Worm (Caenorhabditis elegans) whole organism, L1 larva: Measurements from ENCODE around the gene F49C5.9.
A peak's percentile ranks its signal among the peaks of the same experiment; 100 is the strongest.

Experiments
- C04F5.9 ChIP-seq: sonication (generic microtip); optimal IDR thresholded peaks from 2 replicates; lab custom pipeline; 2016; ENCODE audit warnings: missing genetic modification characterization, missing compliant biosample characterization
- C16A3.4 ChIP-seq: fragments of 150-350 bp; optimal IDR thresholded peaks from 2 replicates; lab custom pipeline; 2014; ENCODE audit warnings: missing biosample characterization, missing genetic modification characterization
- F16B12.6 ChIP-seq: fragments of 150-350 bp; optimal IDR thresholded peaks from 2 replicates; lab custom pipeline; 2014; ENCODE audit warnings: missing biosample characterization, missing genetic modification characterization
- aly-2 ChIP-seq: fragments of 150-350 bp; optimal IDR thresholded peaks from 2 replicates; lab custom pipeline; 2014; ENCODE audit warnings: missing biosample characterization, missing genetic modification characterization
- ceh-8 ChIP-seq: fragments of 200-800 bp; sonication (Bioruptor generic); optimal IDR thresholded peaks from 2 replicates; lab custom pipeline; 2018; ENCODE audit warnings: mild to moderate bottlenecking, missing genetic modification characterization, moderate library complexity, missing compliant biosample characterization
- ceh-82 ChIP-seq, 3 experiments: fragments of 150-350 bp in 1 of 3; sonication (generic microtip) in 2 of 3; optimal IDR thresholded peaks; 2 replicates each; lab custom pipeline; 2014 to 2017; ENCODE audit warnings: missing biosample characterization in 3 of 3, missing genetic modification characterization in 3 of 3
- efl-1 ChIP-seq, 4 experiments: fragments of 150-350 bp; optimal IDR thresholded peaks in 3 of 4; peaks in 1 of 4; 1 replicate in 1 of 4; 2 replicates in 3 of 4; lab custom pipeline; 2014; ENCODE audit warnings: missing biosample characterization in 2 of 4, missing genetic modification characterization in 2 of 4, missing genetic modification reagents in 2 of 4
- efl-3 ChIP-seq: fragments of 200-800 bp; sonication (Bioruptor generic); optimal IDR thresholded peaks from 2 replicates; lab custom pipeline; 2018; ENCODE audit warnings: mild to moderate bottlenecking, missing genetic modification characterization, missing compliant biosample characterization
- egl-13 ChIP-seq: sonication (generic microtip); optimal IDR thresholded peaks from 2 replicates; lab custom pipeline; 2016; ENCODE audit warnings: missing genotype, missing genetic modification reagents, missing genetic modification characterization, missing compliant biosample characterization
- elt-2 ChIP-seq: sonication (generic microtip); optimal IDR thresholded peaks from 2 replicates; lab custom pipeline; 2016; ENCODE audit warnings: missing genetic modification characterization, mild to moderate bottlenecking, inconsistent platforms, missing compliant biosample characterization, missing genetic modification reagents
- elt-3 ChIP-seq, 6 experiments: fragments of 150-350 bp in 1 of 6; sonication (generic microtip); optimal IDR thresholded peaks; 2 replicates each; lab custom pipeline; 2017 to 2018; ENCODE audit warnings: missing biosample characterization in 6 of 6, missing genetic modification characterization in 6 of 6, inconsistent platforms in 1 of 6
- fkh-8 ChIP-seq: sonication (generic microtip); optimal IDR thresholded peaks from 2 replicates; lab custom pipeline; 2016; ENCODE audit warnings: mild to moderate bottlenecking, missing genetic modification characterization, missing compliant biosample characterization
- grh-1 ChIP-seq: fragments of 200-800 bp; sonication (Bioruptor generic); IDR thresholded peaks from 2 replicates; pipeline ENCODE4 v1.3.6; 2022; ENCODE audit warnings: missing genetic modification reagents, missing genetic modification characterization, missing compliant biosample characterization
- hpl-2 ChIP-seq: fragments of 150-350 bp; optimal IDR thresholded peaks from 2 replicates; lab custom pipeline; 2014; ENCODE audit warnings: missing biosample characterization, missing genetic modification reagents, missing genetic modification characterization
- isw-1 ChIP-seq: fragments of 200-800 bp; sonication (Bioruptor generic); IDR thresholded peaks from 2 replicates; pipeline ENCODE4 v1.3.6; 2022; ENCODE audit warnings: missing genetic modification characterization, missing compliant biosample characterization
- lir-3 ChIP-seq: sonication (generic microtip); optimal IDR thresholded peaks from 2 replicates; lab custom pipeline; 2016; ENCODE audit warnings: mild to moderate bottlenecking, missing genetic modification characterization, moderate library complexity, missing compliant biosample characterization; ENCODE audit not compliant: poor library complexity
- mdl-1 ChIP-seq, 2 experiments: fragments of 150-350 bp; optimal IDR thresholded peaks; 2 replicates each; lab custom pipeline; 2014 to 2017; ENCODE audit warnings: missing biosample characterization in 2 of 2, missing genetic modification characterization in 2 of 2, inconsistent platforms in 1 of 2
- mep-1 ChIP-seq: fragments of 150-350 bp; optimal IDR thresholded peaks from 2 replicates; lab custom pipeline; 2014; ENCODE audit warnings: missing biosample characterization, missing genetic modification characterization
- nhr-237 ChIP-seq: fragments of 150-350 bp; optimal IDR thresholded peaks from 2 replicates; lab custom pipeline; 2014; ENCODE audit warnings: missing biosample characterization, missing genetic modification characterization
- nhr-47 ChIP-seq: sonication (generic microtip); optimal IDR thresholded peaks from 2 replicates; lab custom pipeline; 2016; ENCODE audit warnings: mild to moderate bottlenecking, missing genetic modification characterization, moderate library complexity, missing compliant biosample characterization
- nhr-76 ChIP-seq: sonication (generic microtip); optimal IDR thresholded peaks from 2 replicates; lab custom pipeline; 2017; ENCODE audit warnings: missing biosample characterization, missing genetic modification characterization
- nhr-84 ChIP-seq: sonication (generic microtip); optimal IDR thresholded peaks from 2 replicates; lab custom pipeline; 2017; ENCODE audit warnings: missing biosample characterization, missing genetic modification characterization
- pax-3 ChIP-seq: fragments of 200-800 bp; sonication (Bioruptor generic); optimal IDR thresholded peaks from 2 replicates; lab custom pipeline; 2018; ENCODE audit warnings: mild to moderate bottlenecking, missing genetic modification characterization, moderate library complexity, missing compliant biosample characterization
- pqm-1 ChIP-seq: sonication (generic microtip); optimal IDR thresholded peaks from 3 replicates; lab custom pipeline; 2017; ENCODE audit warnings: missing biosample characterization, missing genetic modification characterization
- snu-23 ChIP-seq: sonication (generic microtip); optimal IDR thresholded peaks from 2 replicates; lab custom pipeline; 2016; ENCODE audit warnings: missing genetic modification characterization, missing compliant biosample characterization
- sptf-1 ChIP-seq: fragments of 150-350 bp; optimal IDR thresholded peaks from 2 replicates; lab custom pipeline; 2014; ENCODE audit warnings: missing biosample characterization, missing genetic modification characterization
- sup-37 ChIP-seq: fragments of 200-800 bp; sonication (Bioruptor generic); optimal IDR thresholded peaks from 2 replicates; lab custom pipeline; 2018; ENCODE audit warnings: mild to moderate bottlenecking, missing genetic modification characterization, missing compliant biosample characterization
- tbx-2 ChIP-seq: sonication (generic microtip); optimal IDR thresholded peaks from 2 replicates; lab custom pipeline; 2016; ENCODE audit warnings: missing genetic modification characterization, missing compliant biosample characterization
- tlp-1 ChIP-seq: fragments of 150-350 bp; optimal IDR thresholded peaks from 2 replicates; lab custom pipeline; 2014; ENCODE audit warnings: missing biosample characterization, missing genetic modification characterization
- vab-15 ChIP-seq: sonication (generic microtip); optimal IDR thresholded peaks from 2 replicates; lab custom pipeline; 2017; ENCODE audit warnings: missing genotype, mild to moderate bottlenecking, missing genetic modification characterization, missing compliant biosample characterization
- xbp-1 ChIP-seq: sonication (generic microtip); optimal IDR thresholded peaks from 2 replicates; lab custom pipeline; 2016; ENCODE audit warnings: missing genetic modification characterization, missing compliant biosample characterization

Gene F49C5.9

DNA sequence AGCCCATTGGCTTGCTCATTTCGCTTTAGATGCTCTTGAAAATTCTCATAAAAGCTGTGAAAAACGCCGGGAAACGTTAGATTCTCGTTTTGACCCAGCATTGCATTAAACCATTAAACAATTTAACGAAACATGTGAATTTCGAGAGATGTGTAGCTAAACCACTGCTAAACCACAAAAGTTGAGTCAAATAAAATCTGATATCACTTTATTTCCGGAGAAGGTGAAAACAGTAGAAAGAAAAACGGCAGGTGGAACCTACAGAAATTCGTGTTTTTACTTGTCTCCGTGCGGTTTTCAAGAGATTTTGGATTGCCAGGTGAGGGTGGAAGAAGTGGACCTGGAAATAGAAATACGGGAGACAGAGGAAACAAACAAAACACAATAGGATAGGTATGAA lies at the start of gene F49C5.9:
Gene F49C5.9, minus strand, starts transcription at position 101 of the 400 bp plus-strand sequence.
- TF ChIP-seq nhr-237 (tag; lab: Kevin White, UChicago) = no peak
- TF ChIP-seq isw-1 (GFP tag; lab: Robert Waterston, UW) = no peak

DNA sequence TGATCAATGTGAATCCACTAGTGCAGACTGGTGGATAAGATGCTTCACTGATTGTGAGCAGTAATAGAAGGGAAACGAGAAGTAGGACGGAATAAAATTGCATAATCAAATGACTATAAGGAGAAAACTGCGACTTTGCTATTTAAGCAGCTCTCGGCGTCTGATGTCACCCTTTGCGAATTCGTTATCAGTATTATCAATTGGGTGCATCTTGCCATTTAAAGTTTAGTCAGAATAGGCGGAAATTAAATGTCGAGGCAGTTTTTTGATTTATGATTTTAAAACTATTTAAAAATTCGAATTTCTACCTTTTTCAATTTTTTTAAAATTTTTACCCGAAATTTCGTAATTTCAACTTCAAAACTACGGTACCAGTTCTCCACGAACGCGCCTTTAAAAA lies 36.5 kb upstream of the F49C5.9 start, which contains the start of gene clec-4:
Gene clec-4, minus strand, starts transcription at position 162 of the 400 bp plus-strand sequence.
- TF ChIP-seq lir-3 (tag; lab: Kevin White, UChicago) (no peak), efl-3 (GFP tag; lab: Kevin White, UChicago) (no peak), elt-3 (tag; optimal IDR thresholded peaks at IDR 0.05; lab: Kevin White, UChicago) (no peak), tlp-1 (tag; lab: Kevin White, UChicago) (no peak), snu-23 (GFP tag; lab: Kevin White, UChicago) (no peak), nhr-76 (tag; lab: Kevin White, UChicago) (no peak), C16A3.4 (tag; lab: Kevin White, UChicago) (no peak), F16B12.6 (tag; lab: Kevin White, UChicago) (no peak), xbp-1 (tag; lab: Kevin White, UChicago) (no peak)
- TF ChIP-seq, all 84 proteins: peak for 0

DNA sequence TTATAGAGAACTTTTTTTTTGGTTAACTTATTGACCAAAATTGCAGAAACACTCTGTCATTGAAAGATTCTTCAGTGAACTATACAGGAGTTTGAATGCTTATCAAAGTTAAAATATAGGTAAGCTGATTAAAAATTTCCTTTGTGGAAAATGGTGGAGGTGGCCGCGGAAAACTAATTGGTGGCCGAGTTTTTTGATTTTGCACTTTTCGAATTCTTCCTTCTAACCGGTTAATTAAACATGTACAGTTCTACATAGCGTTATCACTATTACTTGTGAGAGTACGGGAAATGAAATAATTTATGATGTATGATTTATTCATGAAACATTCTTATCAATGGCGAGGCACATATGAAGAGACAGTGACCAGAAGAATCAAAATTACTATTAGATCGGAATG lies 33.3 kb upstream of the F49C5.9 start, which contains the start of gene clec-8:
Gene clec-8, minus strand, starts transcription at position 308 of the 400 bp plus-strand sequence.
- TF ChIP-seq elt-2 (tag; lab: Kevin White, UChicago) = peak; percentile 72
- TF ChIP-seq ceh-82 (tag; optimal IDR thresholded peaks at IDR 0.05; lab: Kevin White, UChicago) = no peak

DNA sequence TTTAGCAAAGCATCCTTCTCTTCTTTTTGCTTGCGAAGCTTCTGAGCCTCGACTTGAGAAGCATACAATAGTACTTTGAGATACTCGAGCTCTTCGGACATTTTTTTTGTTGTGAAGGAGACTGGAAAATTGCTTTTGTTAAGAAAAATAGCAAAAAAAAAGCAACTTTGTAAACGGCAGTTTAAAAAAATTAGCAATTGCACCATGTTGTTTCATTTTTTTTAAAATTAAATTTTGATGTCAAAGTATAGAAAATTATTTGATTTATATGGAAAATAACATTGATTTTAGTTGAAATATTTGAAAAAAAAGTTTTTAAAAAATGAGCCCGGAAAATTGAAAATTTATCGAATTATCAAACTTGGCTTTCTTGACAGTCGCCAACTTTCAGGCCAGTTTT lies 30.2 kb upstream of the F49C5.9 start, which contains the start of gene Y38E10A.3:
Gene Y38E10A.3, minus strand, starts transcription at position 101 of the 400 bp plus-strand sequence.
- TF ChIP-seq ceh-8 (GFP tag; lab: Kevin White, UChicago) (no peak), grh-1 (no peak), nhr-76 (tag; lab: Kevin White, UChicago) (no peak), efl-1 (optimal IDR thresholded peaks at IDR 0.05; lab: Kevin White, UChicago) (no peak), efl-1 (GFP tag; optimal IDR thresholded peaks at IDR 0.05 in 1 of 2; lab: Kevin White, UChicago) (peak in 1 of 2 experiments; percentile 59)

DNA sequence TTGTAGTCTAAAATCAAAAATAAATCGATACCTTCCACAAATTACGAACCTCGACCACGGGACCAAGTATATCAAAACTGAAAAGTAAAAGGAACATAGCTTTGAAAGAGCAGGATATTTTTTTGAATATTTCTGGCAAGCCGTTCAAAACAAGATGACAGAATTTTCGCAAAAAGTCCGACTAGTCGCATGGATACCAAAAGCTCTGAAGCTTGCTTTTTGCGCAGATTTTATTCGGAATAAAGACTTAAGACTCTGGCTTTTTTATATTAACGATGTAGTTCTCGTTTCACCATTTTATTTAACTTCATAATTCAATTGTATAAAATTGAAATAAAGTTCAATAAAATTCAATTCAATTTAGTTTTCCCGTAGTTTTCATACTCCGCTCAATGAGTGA lies 29.1 kb upstream of the F49C5.9 start, which contains the start of gene Y38E10A.2:
Gene Y38E10A.2, minus strand, starts transcription at position 101 of the 400 bp plus-strand sequence.
- TF ChIP-seq vab-15 (tag; lab: Kevin White, UChicago) = no peak
- TF ChIP-seq nhr-84 (tag; lab: Kevin White, UChicago) = no peak
- TF ChIP-seq hpl-2 (GFP tag; lab: Kevin White, UChicago) = no peak
- no peak for TF ChIP-seq mdl-1 (tag; optimal IDR thresholded peaks at IDR 0.05; lab: Kevin White, UChicago)
- TF ChIP-seq fkh-8 (tag; lab: Kevin White, UChicago) = no peak
- TF ChIP-seq nhr-47 (tag; lab: Kevin White, UChicago) = no peak
- TF ChIP-seq aly-2 (tag; lab: Kevin White, UChicago) = no peak
- TF ChIP-seq C04F5.9 = no peak
- TF ChIP-seq pax-3 (tag; lab: Kevin White, UChicago) = no peak
- TF ChIP-seq mep-1 (tag; lab: Kevin White, UChicago) = no peak

DNA sequence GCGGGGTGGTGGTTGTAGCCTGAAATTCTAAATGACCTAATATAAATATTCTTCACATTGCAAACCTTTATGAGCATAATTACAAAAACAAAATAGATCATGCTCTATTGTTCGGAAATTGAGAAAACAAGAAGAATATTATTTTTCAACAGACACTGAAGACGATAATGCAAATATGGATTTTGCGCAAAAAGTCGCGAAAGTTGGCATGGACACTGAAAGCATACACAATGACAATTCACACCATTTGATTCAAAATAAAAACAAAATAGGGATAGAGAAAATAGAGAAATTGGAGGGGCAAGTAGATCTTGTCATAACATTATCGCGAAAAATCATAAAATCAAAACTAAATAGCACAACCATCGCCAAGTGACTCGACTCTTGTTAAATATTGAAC lies 28.3 kb upstream of the F49C5.9 start, which contains the start of gene Y38E10A.35:
Gene Y38E10A.35, minus strand, starts transcription at position 101 of the 400 bp plus-strand sequence.
- no peak for TF ChIP-seq sup-37
- no peak for TF ChIP-seq C04F5.9
- TF ChIP-seq egl-13 = no peak
- no peak for TF ChIP-seq pqm-1 (tag; lab: Kevin White, UChicago)
- TF ChIP-seq ceh-82 (tag; optimal IDR thresholded peaks at IDR 0.05; lab: Kevin White, UChicago) = no peak
- TF ChIP-seq tbx-2 (tag; lab: Kevin White, UChicago) = no peak
- no peak for TF ChIP-seq sptf-1 (tag; lab: Kevin White, UChicago)
